Worm (Caenorhabditis elegans) whole organism, L3 larva: Measurements from ENCODE around the gene grl-4.

ENCODE experiments used
- R02D3.7 ChIP-seq: fragments of 150-350 bp; optimal IDR thresholded peaks from 2 replicates; lab custom pipeline; 2014; ENCODE audit warnings: missing biosample characterization, missing genetic modification characterization
- ama-1 ChIP-seq: fragments of 150-350 bp; optimal IDR thresholded peaks from 2 replicates; lab custom pipeline; 2018
- egl-27 ChIP-seq: sonication (generic microtip); optimal IDR thresholded peaks from 4 replicates; lab custom pipeline; 2017; ENCODE audit warnings: missing biosample characterization, missing genetic modification reagents, missing genetic modification characterization
- mdl-1 ChIP-seq: fragments of 150-350 bp; optimal IDR thresholded peaks from 2 replicates; lab custom pipeline; 2014; ENCODE audit warnings: missing biosample characterization, missing genetic modification characterization
- nhr-12 ChIP-seq: fragments of 150-350 bp; optimal IDR thresholded peaks from 2 replicates; lab custom pipeline; 2014; ENCODE audit warnings: missing biosample characterization, missing genetic modification characterization
- nhr-25 ChIP-seq: sonication (generic microtip); optimal IDR thresholded peaks from 2 replicates; lab custom pipeline; 2017; ENCODE audit warnings: missing biosample characterization, missing genetic modification characterization
- nhr-77 ChIP-seq: fragments of 150-350 bp; optimal IDR thresholded peaks from 2 replicates; lab custom pipeline; 2014; ENCODE audit warnings: missing biosample characterization, missing genetic modification characterization
- pqm-1 ChIP-seq: fragments of 150-350 bp; optimal IDR thresholded peaks from 2 replicates; lab custom pipeline; 2017; ENCODE audit warnings: missing biosample characterization, missing genetic modification characterization, inconsistent platforms
- snpc-4 ChIP-seq: fragments of 150-350 bp; optimal IDR thresholded peaks from 2 replicates; lab custom pipeline; 2014; ENCODE audit warnings: missing biosample characterization, missing genetic modification characterization
- zag-1 ChIP-seq: fragments of 150-350 bp; optimal IDR thresholded peaks from 2 replicates; lab custom pipeline; 2014; ENCODE audit warnings: missing biosample characterization, missing genetic modification characterization
- ztf-4 ChIP-seq: fragments of 150-350 bp; optimal IDR thresholded peaks from 2 replicates; lab custom pipeline; 2014; ENCODE audit warnings: missing biosample characterization, missing genetic modification characterization

DNA sequence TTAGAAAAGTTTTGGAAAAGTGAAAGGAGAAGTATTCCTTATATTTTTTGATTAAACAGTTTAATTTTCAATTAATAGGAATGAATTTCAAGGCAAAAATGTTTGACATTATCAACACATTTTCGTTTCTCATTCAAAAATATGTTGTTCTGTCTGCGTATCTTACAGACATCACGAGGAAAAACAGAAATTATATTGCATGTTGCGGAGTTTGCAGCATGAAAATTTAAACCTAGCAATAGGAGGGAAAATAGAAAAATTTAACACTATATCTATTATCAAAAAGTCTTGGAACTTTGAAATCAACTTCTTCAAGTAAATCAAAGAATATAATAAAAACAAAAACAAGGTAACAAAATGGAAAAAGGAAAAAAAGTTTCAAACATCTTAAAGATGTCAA, 19.5 kb downstream of the grl-4 start:
- no peak for TF ChIP-seq zag-1 (tag; lab: Kevin White, UChicago)
- no peak for TF ChIP-seq ztf-4 (tag; lab: Kevin White, UChicago)
- no peak for TF ChIP-seq ama-1 (lab: Kevin White, UChicago)
- TF ChIP-seq nhr-12 (tag; lab: Kevin White, UChicago): no peak
- TF ChIP-seq nhr-25 (tag; lab: Kevin White, UChicago): no peak
- no peak for TF ChIP-seq R02D3.7
- no peak for TF ChIP-seq mdl-1 (tag; lab: Kevin White, UChicago)
- TF ChIP-seq egl-27 (tag; lab: Kevin White, UChicago): no peak
- no peak for TF ChIP-seq snpc-4 (tag; lab: Kevin White, UChicago)
- no peak for TF ChIP-seq nhr-77 (tag; lab: Kevin White, UChicago)
- no peak for TF ChIP-seq pqm-1 (tag; lab: Kevin White, UChicago)
